Worm (Caenorhabditis elegans) whole organism, L4 larva: ENCODE data around the gene twk-14.

Experiments used
- ama-1 ChIP-seq: fragments of 150-350 bp; optimal IDR thresholded peaks from 2 replicates; lab custom pipeline; 2014; ENCODE audit warnings: inconsistent platforms, mixed read lengths
- dve-1 ChIP-seq: sonication (generic microtip); optimal IDR thresholded peaks from 2 replicates; lab custom pipeline; 2017; ENCODE audit warnings: antibody characterized with exemption, mild to moderate bottlenecking, missing genetic modification characterization, missing compliant biosample characterization; ENCODE audit not compliant: insufficient read depth
- egl-27 ChIP-seq: sonication (generic microtip); optimal IDR thresholded peaks from 3 replicates; lab custom pipeline; 2017; ENCODE audit warnings: missing biosample characterization, missing genetic modification reagents, missing genetic modification characterization
- fos-1 ChIP-seq: fragments of 150-350 bp; optimal IDR thresholded peaks from 2 replicates; lab custom pipeline; 2014; ENCODE audit warnings: missing biosample characterization, missing genetic modification characterization
- hlh-11 ChIP-seq: fragments of 200-800 bp; sonication (Bioruptor generic); optimal IDR thresholded peaks from 2 replicates; lab custom pipeline; 2018; ENCODE audit warnings: mild to moderate bottlenecking, missing genetic modification characterization, missing compliant biosample characterization
- nhr-10 ChIP-seq: fragments of 150-350 bp; optimal IDR thresholded peaks from 2 replicates; lab custom pipeline; 2014; ENCODE audit warnings: missing biosample characterization, missing genetic modification characterization
- nhr-237 ChIP-seq: sonication (generic microtip); optimal IDR thresholded peaks from 2 replicates; lab custom pipeline; 2017; ENCODE audit warnings: missing biosample characterization, missing genetic modification characterization
- nhr-28 ChIP-seq: fragments of 150-350 bp; optimal IDR thresholded peaks from 2 replicates; lab custom pipeline; 2014; ENCODE audit warnings: missing biosample characterization, missing genetic modification characterization
- pha-4 ChIP-seq, 2 experiments: fragments of 150-350 bp in 1 of 2; fragments of 200-800 bp in 1 of 2; sonication (Bioruptor generic) in 1 of 2; IDR thresholded peaks in 1 of 2; optimal IDR thresholded peaks in 1 of 2; 2 replicates each; pipeline versions ENCODE4 v1.3.6 to Lab custom; 2014 to 2022; ENCODE audit warnings: missing genetic modification characterization in 2 of 2, missing genetic modification reagents in 2 of 2, missing biosample characterization in 1 of 2, missing compliant biosample characterization in 1 of 2
- unc-39 ChIP-seq: sonication (generic microtip); optimal IDR thresholded peaks from 2 replicates; lab custom pipeline; 2017; ENCODE audit warnings: missing biosample characterization, missing genetic modification characterization
- unc-62 ChIP-seq, 3 experiments: fragments of 150-350 bp in 1 of 3; sonication (generic microtip); optimal IDR thresholded peaks in 2 of 3; peaks in 1 of 3; 1 replicate in 1 of 3; 2 replicates in 2 of 3; lab custom pipeline; 2014 to 2017; ENCODE audit warnings: missing biosample characterization in 3 of 3, missing genetic modification characterization in 3 of 3, missing genetic modification reagents in 3 of 3, missing genotype in 1 of 3
- vab-7 ChIP-seq: fragments of 200-800 bp; sonication (Bioruptor generic); IDR thresholded peaks from 2 replicates; pipeline ENCODE4 v1.3.6; 2022; ENCODE audit warnings: missing genetic modification reagents, missing genetic modification characterization, missing compliant biosample characterization
- zag-1 ChIP-seq: fragments of 150-350 bp; optimal IDR thresholded peaks from 2 replicates; lab custom pipeline; 2014; ENCODE audit warnings: missing biosample characterization, missing genetic modification characterization

DNA sequence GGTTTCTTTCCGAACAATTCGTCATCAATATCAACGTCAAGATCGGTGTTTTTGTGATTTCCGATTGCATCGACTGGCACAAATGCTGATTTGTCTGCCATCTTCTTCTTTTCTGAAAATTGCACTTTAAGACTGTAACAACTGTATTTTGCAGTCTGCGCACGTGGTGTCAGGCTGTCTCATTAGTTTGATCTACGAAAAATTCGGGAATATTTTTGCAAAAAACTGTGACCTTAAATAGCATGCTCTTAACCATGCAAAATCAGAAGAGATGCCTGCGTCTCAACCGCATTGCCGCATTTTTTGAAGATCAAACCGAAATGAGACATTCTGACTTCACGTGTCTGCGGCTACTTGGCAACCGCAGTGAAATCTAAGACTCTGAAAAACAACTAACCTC, 5.9 kb upstream of the twk-14 start, which contains the start of gene K01D12.7:
- TF ChIP-seq hlh-11 = no peak
- TF ChIP-seq nhr-10 (tag; lab: Kevin White, UChicago) = no peak
- no peak for TF ChIP-seq nhr-237 (tag; lab: Kevin White, UChicago)
- TF ChIP-seq egl-27 (tag; lab: Kevin White, UChicago) = no peak
- TF ChIP-seq zag-1 = no peak
- no peak for TF ChIP-seq ama-1 (lab: Kevin White, UChicago)
- TF ChIP-seq unc-39 (tag; lab: Kevin White, UChicago) = no peak
- TF ChIP-seq pha-4 (GFP tag; IDR thresholded peaks at IDR 0.05; lab: Robert Waterston, UW) = no peak
- TF ChIP-seq pha-4 (tag; optimal IDR thresholded peaks at IDR 0.05; lab: Kevin White, UChicago) = no peak
- no peak for TF ChIP-seq fos-1 (tag; lab: Kevin White, UChicago)
- no peak for TF ChIP-seq vab-7 (GFP tag; lab: Robert Waterston, UW)
- TF ChIP-seq nhr-28 = no peak
- no peak for TF ChIP-seq dve-1 (tag; lab: Kevin White, UChicago)
- TF ChIP-seq unc-62 (GFP tag; optimal IDR thresholded peaks at IDR 0.05 in 1 of 2; lab: Kevin White, UChicago) = no peak
- TF ChIP-seq unc-62 (tag; optimal IDR thresholded peaks at IDR 0.05; lab: Kevin White, UChicago) = no peak
